Fruit fly (Drosophila melanogaster): ENCODE results near the gene Fad2.
A peak's percentile ranks its signal among the peaks of the same experiment; 100 is the strongest.

Gene Fad2

DNA sequence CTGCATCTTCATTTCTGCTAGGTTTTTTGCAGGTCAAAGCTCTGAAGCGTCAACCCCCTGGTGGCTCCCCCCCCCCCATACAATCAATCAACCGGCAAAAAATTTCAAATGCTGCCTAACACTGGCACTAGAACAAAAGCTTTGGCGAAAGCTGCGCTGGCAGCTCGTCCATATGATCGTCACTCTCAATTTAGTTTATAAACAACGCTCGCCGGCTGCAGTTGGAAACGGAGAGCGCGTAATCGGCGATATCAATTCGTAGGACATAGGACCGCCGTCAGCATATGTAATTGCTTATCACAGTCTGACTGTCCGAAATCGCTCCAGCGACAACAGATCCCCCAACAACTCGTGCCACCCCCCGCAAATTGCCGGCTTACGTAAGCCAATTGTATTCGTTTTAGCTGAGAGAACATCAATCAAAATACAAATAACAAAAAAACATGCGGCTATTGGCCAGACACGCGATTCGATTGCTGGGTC lies 47.1 kb downstream of the Fad2 start, which contains the start of gene Mocs1 (continued):
- TF ChIP-seq zen (tag; optimal IDR thresholded peaks at IDR 0.05) (no peak), z (GFP tag; IDR thresholded peaks at IDR 0.05) (no peak), CG6765 (GFP tag; optimal IDR thresholded peaks at IDR 0.05) (no peak), Ets65A (GFP tag) (no peak), jigr1 (GFP tag; IDR thresholded peaks at IDR 0.05) (no peak), fd96Cb (tag; optimal IDR thresholded peaks at IDR 0.05) (no peak), B-H2 (GFP tag; optimal IDR thresholded peaks at IDR 0.05) (peak; percentile 36), pum (GFP tag; optimal IDR thresholded peaks at IDR 0.05) (no peak), sna (GFP tag; IDR thresholded peaks at IDR 0.05; ENCODE audit: partially characterized antibody) (no peak), CG11696 (GFP tag; IDR thresholded peaks at IDR 0.05) (no peak), Trl (optimal IDR thresholded peaks at IDR 0.05) (peak in 1 of 2 experiments; percentile 6), Trl (GFP tag; optimal IDR thresholded peaks at IDR 0.05) (no peak), CG3281 (GFP tag; optimal IDR thresholded peaks at IDR 0.05) (no peak), D19B (GFP tag; optimal IDR thresholded peaks at IDR 0.05) (no peak), CG5245 (GFP tag; optimal IDR thresholded peaks at IDR 0.05) (no peak), CG2202 (tag; optimal IDR thresholded peaks at IDR 0.05) (no peak), Mrtf (GFP tag; IDR thresholded peaks at IDR 0.05) (peak; percentile 13; the same call in 1 of the 3 replicates), CG15011 (GFP tag; optimal IDR thresholded peaks at IDR 0.05) (no peak), CG32532 (GFP tag; IDR thresholded peaks at IDR 0.05) (peak; percentile 53), her (GFP tag; optimal IDR thresholded peaks at IDR 0.05) (no peak), Side (GFP tag; optimal IDR thresholded peaks at IDR 0.05) (no peak), CG7786 (GFP tag; optimal IDR thresholded peaks at IDR 0.05) (no peak), E2f1 (GFP tag; IDR thresholded peaks at IDR 0.05) (no peak), CG1647 (GFP tag; optimal IDR thresholded peaks at IDR 0.05) (no peak), HLH4C (GFP tag; IDR thresholded peaks at IDR 0.05; ENCODE audit: partially characterized antibody) (no peak), sc (optimal IDR thresholded peaks at IDR 0.05) (no peak), sc (GFP tag; optimal IDR thresholded peaks at IDR 0.05) (no peak), toy (GFP tag; IDR thresholded peaks at IDR 0.05) (no peak), CG8478 (optimal IDR thresholded peaks at IDR 0.05) (no peak), Lim3 (GFP tag; IDR thresholded peaks at IDR 0.05) (no peak), CG6683 (GFP tag; optimal IDR thresholded peaks at IDR 0.05) (peak; percentile 2), Gsc (GFP tag; IDR thresholded peaks at IDR 0.05) (no peak), CG3847 (GFP tag; IDR thresholded peaks at IDR 0.05) (peak; percentile 25; the same call in 1 of the 2 replicates), Optix (GFP tag; IDR thresholded peaks at IDR 0.05) (no peak), bowl (GFP tag; IDR thresholded peaks at IDR 0.05) (no peak), CG2116 (GFP tag; optimal IDR thresholded peaks at IDR 0.05) (no peak), CG12071 (GFP tag; optimal IDR thresholded peaks at IDR 0.05) (no peak), CG12155 (GFP tag; optimal IDR thresholded peaks at IDR 0.05) (no peak), CG17186 (GFP tag; optimal IDR thresholded peaks at IDR 0.05) (no peak), CG12236 (GFP tag; optimal IDR thresholded peaks at IDR 0.05) (no peak), CG4617 (GFP tag; optimal IDR thresholded peaks at IDR 0.05; ENCODE audit: borderline replicate concordance) (no peak), CG11085 (GFP tag; IDR thresholded peaks at IDR 0.05) (peak; percentile 20; the same call in 1 of the 2 replicates), lab (GFP tag; optimal IDR thresholded peaks at IDR 0.05) (peak; percentile 68), tx (GFP tag; optimal IDR thresholded peaks at IDR 0.05) (no peak), Nf-YC (tag; optimal IDR thresholded peaks at IDR 0.05) (peak; percentile 38), H15 (GFP tag; IDR thresholded peaks at IDR 0.05) (no peak), tio (GFP tag; optimal IDR thresholded peaks at IDR 0.05) (no peak), CG4404 (GFP tag; IDR thresholded peaks at IDR 0.05) (no peak), lmd (GFP tag; IDR thresholded peaks at IDR 0.05) (no peak), org-1 (GFP tag; optimal IDR thresholded peaks at IDR 0.05) (no peak), sqz (GFP tag; optimal IDR thresholded peaks at IDR 0.05) (no peak), lbe (GFP tag; optimal IDR thresholded peaks at IDR 0.05) (no peak), nom (GFP tag; optimal IDR thresholded peaks at IDR 0.05) (no peak)
